Worm (Caenorhabditis elegans) whole organism, L2 larva: ENCODE measurements around the gene srx-68.

Experiments used
- C34F6.9 ChIP-seq: fragments of 150-350 bp; optimal IDR thresholded peaks from 2 replicates; lab custom pipeline; 2014; ENCODE audit warnings: missing biosample characterization, missing genetic modification characterization
- F13H6.1 ChIP-seq: sonication (generic microtip); optimal IDR thresholded peaks from 2 replicates; lab custom pipeline; 2016; ENCODE audit warnings: missing genetic modification characterization, missing compliant biosample characterization
- R02D3.7 ChIP-seq: fragments of 150-350 bp; optimal IDR thresholded peaks from 2 replicates; lab custom pipeline; 2014; ENCODE audit warnings: missing biosample characterization, missing genetic modification characterization
- Y55F3AM.14 ChIP-seq: fragments of 200-800 bp; sonication (Bioruptor generic); optimal IDR thresholded peaks from 2 replicates; lab custom pipeline; 2018; ENCODE audit warnings: mild to moderate bottlenecking, missing genetic modification characterization, missing compliant biosample characterization
- alr-1 ChIP-seq: fragments of 150-350 bp; optimal IDR thresholded peaks from 2 replicates; lab custom pipeline; 2014; ENCODE audit warnings: missing biosample characterization, missing genetic modification characterization
- aly-2 ChIP-seq: fragments of 150-350 bp; optimal IDR thresholded peaks from 2 replicates; lab custom pipeline; 2014; ENCODE audit warnings: missing biosample characterization, missing genetic modification characterization
- ama-1 ChIP-seq: fragments of 150-350 bp; optimal IDR thresholded peaks from 2 replicates; lab custom pipeline; 2018; ENCODE audit warnings: inconsistent platforms
- blmp-1 ChIP-seq: sonication (generic microtip); optimal IDR thresholded peaks from 2 replicates; lab custom pipeline; 2017; ENCODE audit warnings: missing genetic modification characterization, mild to moderate bottlenecking, missing compliant biosample characterization, antibody characterized with exemption, moderate library complexity; ENCODE audit not compliant: insufficient read depth
- ceh-82 ChIP-seq: fragments of 150-350 bp; optimal IDR thresholded peaks from 2 replicates; lab custom pipeline; 2014; ENCODE audit warnings: missing biosample characterization, missing genetic modification characterization
- crh-2 ChIP-seq: sonication (generic microtip); optimal IDR thresholded peaks from 2 replicates; lab custom pipeline; 2017; ENCODE audit warnings: missing biosample characterization, missing genetic modification characterization
- dmd-4 ChIP-seq: sonication (generic microtip); optimal IDR thresholded peaks from 2 replicates; lab custom pipeline; 2017; ENCODE audit warnings: missing biosample characterization, missing genetic modification characterization
- egl-27 ChIP-seq: sonication (generic microtip); optimal IDR thresholded peaks from 3 replicates; lab custom pipeline; 2017; ENCODE audit warnings: missing biosample characterization, missing genetic modification reagents, missing genetic modification characterization
- elt-1 ChIP-seq: fragments of 150-350 bp; optimal IDR thresholded peaks from 2 replicates; lab custom pipeline; 2014; ENCODE audit warnings: missing biosample characterization, missing genetic modification characterization
- elt-3 ChIP-seq: sonication (generic microtip); optimal IDR thresholded peaks from 2 replicates; lab custom pipeline; 2017; ENCODE audit warnings: missing biosample characterization, missing genetic modification characterization
- fos-1 ChIP-seq: fragments of 150-350 bp; optimal IDR thresholded peaks from 2 replicates; lab custom pipeline; 2014; ENCODE audit warnings: missing biosample characterization, missing genetic modification characterization
- gmeb-1 ChIP-seq: fragments of 150-350 bp; optimal IDR thresholded peaks from 2 replicates; lab custom pipeline; 2014; ENCODE audit warnings: missing biosample characterization, missing genetic modification characterization
- lin-11 ChIP-seq: fragments of 150-350 bp; sonication (generic microtip); optimal IDR thresholded peaks from 2 replicates; lab custom pipeline; 2014; ENCODE audit warnings: missing biosample characterization, missing genetic modification characterization, inconsistent platforms, mixed read lengths
- lin-13 ChIP-seq: fragments of 150-350 bp; optimal IDR thresholded peaks from 2 replicates; lab custom pipeline; 2014; ENCODE audit warnings: missing biosample characterization, missing genetic modification reagents, missing genetic modification characterization
- lsy-2 ChIP-seq, 2 experiments: fragments of 150-350 bp in 1 of 2; sonication (generic microtip) in 1 of 2; optimal IDR thresholded peaks; 2 replicates each; lab custom pipeline; 2014 to 2017; ENCODE audit warnings: missing biosample characterization in 2 of 2, missing genetic modification characterization in 2 of 2
- mab-5 ChIP-seq: fragments of 150-350 bp; optimal IDR thresholded peaks from 2 replicates; lab custom pipeline; 2014; ENCODE audit warnings: missing biosample characterization, missing genetic modification characterization
- mbf-1 ChIP-seq: sonication (generic microtip); optimal IDR thresholded peaks from 2 replicates; lab custom pipeline; 2017; ENCODE audit warnings: missing biosample characterization, missing genetic modification characterization
- mdl-1 ChIP-seq, 2 experiments: fragments of 150-350 bp in 1 of 2; sonication (generic microtip) in 1 of 2; optimal IDR thresholded peaks; 2 replicates each; lab custom pipeline; 2017; ENCODE audit warnings: missing biosample characterization in 2 of 2, missing genetic modification characterization in 2 of 2
- nhr-10 ChIP-seq: sonication (generic microtip); optimal IDR thresholded peaks from 2 replicates; lab custom pipeline; 2017; ENCODE audit warnings: missing biosample characterization, missing genetic modification characterization
- nhr-11 ChIP-seq: fragments of 150-350 bp; optimal IDR thresholded peaks from 2 replicates; lab custom pipeline; 2014; ENCODE audit warnings: missing biosample characterization, missing genetic modification characterization
- nhr-12 ChIP-seq: fragments of 150-350 bp; optimal IDR thresholded peaks from 2 replicates; lab custom pipeline; 2014; ENCODE audit warnings: missing biosample characterization, missing genetic modification characterization
- nhr-129 ChIP-seq: fragments of 150-350 bp; optimal IDR thresholded peaks from 2 replicates; lab custom pipeline; 2014; ENCODE audit warnings: missing biosample characterization, missing genetic modification characterization
- nhr-21 ChIP-seq: fragments of 150-350 bp; optimal IDR thresholded peaks from 2 replicates; lab custom pipeline; 2014; ENCODE audit warnings: missing biosample characterization, missing genetic modification characterization
- nhr-23 ChIP-seq: fragments of 150-350 bp; optimal IDR thresholded peaks from 2 replicates; lab custom pipeline; 2014; ENCODE audit warnings: missing biosample characterization, missing genetic modification reagents, missing genetic modification characterization
- nhr-237 ChIP-seq: fragments of 150-350 bp; optimal IDR thresholded peaks from 2 replicates; lab custom pipeline; 2014; ENCODE audit warnings: missing biosample characterization, missing genetic modification characterization
- nhr-25 ChIP-seq: fragments of 150-350 bp; sonication (generic microtip); optimal IDR thresholded peaks from 3 replicates; lab custom pipeline; 2014; ENCODE audit warnings: missing biosample characterization, missing genetic modification characterization
- nhr-6 ChIP-seq: fragments of 150-350 bp; optimal IDR thresholded peaks from 2 replicates; lab custom pipeline; 2014; ENCODE audit warnings: missing biosample characterization, missing genetic modification characterization
- nhr-77 ChIP-seq: fragments of 150-350 bp; optimal IDR thresholded peaks from 2 replicates; lab custom pipeline; 2014; ENCODE audit warnings: missing biosample characterization, missing genetic modification characterization
- peb-1 ChIP-seq: fragments of 150-350 bp; optimal IDR thresholded peaks from 2 replicates; lab custom pipeline; 2014; ENCODE audit warnings: missing biosample characterization, missing genetic modification characterization
- sem-4 ChIP-seq: fragments of 150-350 bp; optimal IDR thresholded peaks from 2 replicates; lab custom pipeline; 2014; ENCODE audit warnings: missing biosample characterization, missing genetic modification reagents, missing genetic modification characterization
- skn-1 ChIP-seq: sonication (generic microtip); optimal IDR thresholded peaks from 2 replicates; lab custom pipeline; 2017; ENCODE audit warnings: missing biosample characterization, missing genetic modification characterization
- sma-3 ChIP-seq: sonication (generic microtip); optimal IDR thresholded peaks from 2 replicates; lab custom pipeline; 2016; ENCODE audit warnings: missing genetic modification reagents, missing genetic modification characterization, missing compliant biosample characterization
- sma-9 ChIP-seq, 2 experiments: fragments of 150-350 bp in 1 of 2; sonication (generic microtip) in 1 of 2; optimal IDR thresholded peaks; 2 replicates each; lab custom pipeline; 2014 to 2016; ENCODE audit warnings: missing genetic modification characterization in 2 of 2, mild to moderate bottlenecking in 1 of 2, missing biosample characterization in 1 of 2, missing compliant biosample characterization in 1 of 2, missing genetic modification reagents in 1 of 2, moderate library complexity in 1 of 2
- snpc-4 ChIP-seq: fragments of 150-350 bp; optimal IDR thresholded peaks from 2 replicates; lab custom pipeline; 2014; ENCODE audit warnings: missing biosample characterization, missing genetic modification characterization
- unc-39 ChIP-seq: fragments of 150-350 bp; optimal IDR thresholded peaks from 2 replicates; lab custom pipeline; 2014; ENCODE audit warnings: missing biosample characterization, missing genetic modification characterization
- unc-55 ChIP-seq: fragments of 150-350 bp; sonication (generic microtip); optimal IDR thresholded peaks from 3 replicates; lab custom pipeline; 2014; ENCODE audit warnings: missing biosample characterization, missing genetic modification reagents, missing genetic modification characterization
- ztf-1 ChIP-seq: fragments of 200-800 bp; sonication (Bioruptor generic); conservative IDR thresholded peaks from 2 replicates; pipeline ENCODE4 v1.3.6; 2022; ENCODE audit warnings: missing genetic modification characterization, missing compliant biosample characterization
- ztf-11 ChIP-seq: sonication (generic microtip); optimal IDR thresholded peaks from 2 replicates; lab custom pipeline; 2017; ENCODE audit warnings: missing biosample characterization, missing genetic modification characterization
- ztf-4 ChIP-seq: fragments of 150-350 bp; optimal IDR thresholded peaks from 2 replicates; lab custom pipeline; 2014; ENCODE audit warnings: missing biosample characterization, missing genetic modification characterization

The srx-68 gene

DNA sequence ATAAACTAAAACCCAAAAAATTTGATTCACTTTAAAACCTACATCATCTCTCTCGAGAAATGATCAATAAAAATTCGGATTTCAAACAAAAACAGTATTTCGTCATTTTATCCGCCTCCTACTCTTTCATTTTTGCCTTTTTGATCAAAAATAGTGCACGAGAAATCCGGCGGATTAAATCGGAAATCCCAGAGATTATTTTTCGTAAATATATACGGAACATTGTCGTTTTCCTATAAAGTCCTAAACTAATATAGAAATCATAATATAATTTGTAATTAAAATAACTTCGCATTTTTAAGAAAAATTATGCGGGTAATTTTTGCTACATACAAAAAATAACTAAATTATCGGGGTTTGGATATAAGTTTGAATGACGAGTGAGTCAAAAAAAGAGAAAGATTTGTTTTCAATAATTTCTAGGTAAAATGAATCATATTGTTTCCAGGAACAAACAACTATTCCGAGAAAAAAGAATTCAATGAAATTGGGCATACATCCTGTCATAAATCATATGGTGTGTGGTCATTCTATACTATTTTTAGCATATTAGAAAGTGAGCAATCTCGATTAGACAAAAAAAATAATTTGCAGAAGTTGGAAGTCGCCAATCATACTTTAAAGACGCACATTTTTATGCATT is 38.3 kb upstream of the srx-68 start, which contains the start of gene nhr-158:
Gene nhr-158, minus strand, starts transcription at position 51 of the 643 bp plus-strand sequence.
- TF ChIP-seq sma-9 (GFP tag; optimal IDR thresholded peaks at IDR 0.05; lab: Kevin White, UChicago) (peak; percentile 55), sma-9 (tag; optimal IDR thresholded peaks at IDR 0.05; lab: Kevin White, UChicago) (no peak), nhr-77 (no peak), Y55F3AM.14 (GFP tag; lab: Kevin White, UChicago) (no peak), ztf-1 (GFP tag; lab: Robert Waterston, UW) (no peak), unc-55 (GFP tag; lab: Kevin White, UChicago) (no peak), alr-1 (no peak), nhr-21 (tag; lab: Kevin White, UChicago) (peak; percentile 87), nhr-23 (no peak), nhr-237 (tag; lab: Kevin White, UChicago) (no peak), elt-1 (no peak), skn-1 (tag; lab: Kevin White, UChicago) (no peak), gmeb-1 (tag; lab: Kevin White, UChicago) (no peak), nhr-6 (no peak), ceh-82 (tag; lab: Kevin White, UChicago) (no peak), crh-2 (no peak), egl-27 (tag; lab: Kevin White, UChicago) (no peak), peb-1 (tag; lab: Kevin White, UChicago) (no peak), blmp-1 (no peak), elt-3 (tag; lab: Kevin White, UChicago) (no peak), dmd-4 (peak; percentile 54), nhr-12 (no peak), mbf-1 (tag; lab: Kevin White, UChicago) (no peak), lin-11 (tag; lab: Kevin White, UChicago) (no peak), ama-1 (lab: Kevin White, UChicago) (no peak), nhr-129 (tag; lab: Kevin White, UChicago) (no peak), aly-2 (tag; lab: Kevin White, UChicago) (no peak), F13H6.1 (tag; lab: Kevin White, UChicago) (no peak), nhr-10 (no peak), nhr-11 (tag; lab: Kevin White, UChicago) (no peak), ztf-11 (tag; lab: Kevin White, UChicago) (no peak), lin-13 (GFP tag; lab: Kevin White, UChicago) (no peak), sma-3 (GFP tag; lab: Kevin White, UChicago) (no peak), mab-5 (tag; lab: Kevin White, UChicago) (no peak), R02D3.7 (no peak), snpc-4 (tag; lab: Kevin White, UChicago) (no peak), sem-4 (no peak), lsy-2 (tag; optimal IDR thresholded peaks at IDR 0.05; lab: Kevin White, UChicago) (peak in 1 of 2 experiments; percentile 42), fos-1 (tag; lab: Kevin White, UChicago) (no peak), C34F6.9 (tag; lab: Kevin White, UChicago) (peak; percentile 1), nhr-25 (no peak), mdl-1 (tag; optimal IDR thresholded peaks at IDR 0.05; lab: Kevin White, UChicago) (no peak), ztf-4 (tag; lab: Kevin White, UChicago) (peak; percentile 35), unc-39 (no peak)
- TF ChIP-seq, all 48 proteins: peak for 6

DNA sequence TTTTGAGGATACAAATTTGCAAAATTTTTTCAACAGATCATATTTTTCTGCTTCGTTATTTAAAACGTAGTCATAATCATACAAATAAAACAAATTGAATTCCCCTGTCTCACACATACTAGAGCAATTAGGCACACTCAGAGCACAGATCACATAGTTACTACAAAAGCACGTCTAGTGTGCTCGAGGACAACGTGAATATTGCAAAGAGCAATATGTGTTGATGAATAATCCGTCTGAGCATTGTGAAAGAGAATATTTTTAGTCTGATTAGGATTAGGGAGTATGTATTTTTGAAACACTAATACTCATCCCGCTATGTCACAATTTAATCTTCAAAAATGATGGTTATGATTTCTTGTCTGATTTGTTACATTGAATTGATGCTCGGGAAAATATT is 35.3 kb upstream of the srx-68 start:
- TF ChIP-seq nhr-25 = no peak
- TF ChIP-seq ztf-1 (GFP tag; lab: Robert Waterston, UW) = no peak
- TF ChIP-seq skn-1 (tag; lab: Kevin White, UChicago) = no peak
- TF ChIP-seq elt-3 (tag; lab: Kevin White, UChicago) = no peak
- TF ChIP-seq nhr-21 (tag; lab: Kevin White, UChicago) = peak; percentile 3
- no peak for TF ChIP-seq sem-4
- TF ChIP-seq blmp-1 = no peak
